Worm (Caenorhabditis elegans) whole organism, L4 larva: ENCODE results near the gene fbxb-42.

Experiments
- F10B5.3 ChIP-seq: sonication (generic microtip); optimal IDR thresholded peaks from 2 replicates; lab custom pipeline; 2016; ENCODE audit warnings: mild to moderate bottlenecking, missing genetic modification characterization, missing compliant biosample characterization
- F26F4.8 ChIP-seq: fragments of 200-800 bp; sonication (Bioruptor generic); conservative IDR thresholded peaks from 2 replicates; pipeline ENCODE4 v1.3.6; 2022; ENCODE audit warnings: missing genetic modification characterization, missing compliant biosample characterization
- Y105C5A.15 ChIP-seq: fragments of 200-800 bp; sonication (Bioruptor generic); IDR thresholded peaks from 2 replicates; pipeline ENCODE4 v1.3.6; 2022; ENCODE audit warnings: missing genetic modification characterization, missing compliant biosample characterization
- Y75B8A.6 ChIP-seq: fragments of 200-800 bp; sonication (Bioruptor generic); IDR thresholded peaks from 2 replicates; pipeline ENCODE4 v1.3.6; 2022; ENCODE audit warnings: missing genetic modification reagents, missing genetic modification characterization, missing compliant biosample characterization
- ZK337.2 ChIP-seq: fragments of 200-800 bp; sonication (Bioruptor generic); IDR thresholded peaks from 2 replicates; pipeline ENCODE4 v1.3.6; 2022; ENCODE audit warnings: missing genetic modification reagents, missing genetic modification characterization, missing compliant biosample characterization
- ZK546.5 ChIP-seq, 2 experiments: sonication (generic microtip); optimal IDR thresholded peaks; 2 replicates each; lab custom pipeline; 2017; ENCODE audit warnings: missing biosample characterization in 2 of 2, missing genetic modification characterization in 2 of 2
- aly-2 ChIP-seq: sonication (generic microtip); optimal IDR thresholded peaks from 2 replicates; lab custom pipeline; 2018; ENCODE audit warnings: missing biosample characterization, missing genetic modification characterization
- attf-4 ChIP-seq: sonication (generic microtip); optimal IDR thresholded peaks from 3 replicates; lab custom pipeline; 2017; ENCODE audit warnings: missing biosample characterization, missing genetic modification characterization
- ceh-20 ChIP-seq: fragments of 200-800 bp; sonication (Bioruptor generic); IDR thresholded peaks from 2 replicates; pipeline ENCODE4 v1.3.6; 2022; ENCODE audit warnings: missing genetic modification reagents, missing genetic modification characterization, missing compliant biosample characterization
- ceh-32 ChIP-seq: sonication (generic microtip); optimal IDR thresholded peaks from 2 replicates; lab custom pipeline; 2016; ENCODE audit warnings: mild to moderate bottlenecking, missing genetic modification characterization, missing compliant biosample characterization; ENCODE audit not compliant: poor library complexity
- ces-1 ChIP-seq: fragments of 150-350 bp; sonication (generic microtip); optimal IDR thresholded peaks from 4 replicates; lab custom pipeline; 2014; ENCODE audit warnings: missing biosample characterization, missing genetic modification reagents, missing genetic modification characterization
- daf-16 ChIP-seq, 3 experiments: sonication (generic microtip); optimal IDR thresholded peaks; 2 replicates each; lab custom pipeline; 2016 to 2017; ENCODE audit warnings: missing genetic modification characterization in 3 of 3, missing genetic modification reagents in 3 of 3, mild to moderate bottlenecking in 2 of 3, missing compliant biosample characterization in 2 of 3, missing biosample characterization in 1 of 3, moderate library complexity in 1 of 3
- daf-19 ChIP-seq: fragments of 200-800 bp; sonication (Bioruptor generic); conservative IDR thresholded peaks from 2 replicates; pipeline ENCODE4 v1.3.6; 2022; ENCODE audit warnings: missing genetic modification characterization, missing compliant biosample characterization
- dmd-6 ChIP-seq: fragments of 200-800 bp; sonication (Bioruptor generic); IDR thresholded peaks from 2 replicates; pipeline ENCODE4 v1.3.6; 2022; ENCODE audit warnings: missing genetic modification reagents, missing genetic modification characterization, missing compliant biosample characterization
- duxl-1 ChIP-seq: sonication (generic microtip); optimal IDR thresholded peaks from 2 replicates; lab custom pipeline; 2016; ENCODE audit warnings: mild to moderate bottlenecking, missing genetic modification characterization, moderate library complexity, missing compliant biosample characterization; ENCODE audit not compliant: poor library complexity
- egl-27 ChIP-seq: sonication (generic microtip); optimal IDR thresholded peaks from 3 replicates; lab custom pipeline; 2017; ENCODE audit warnings: missing biosample characterization, missing genetic modification reagents, missing genetic modification characterization
- fkh-10 ChIP-seq: fragments of 150-350 bp; optimal IDR thresholded peaks from 2 replicates; lab custom pipeline; 2014; ENCODE audit warnings: missing biosample characterization, missing genetic modification reagents, missing genetic modification characterization
- fos-1 ChIP-seq: fragments of 150-350 bp; optimal IDR thresholded peaks from 2 replicates; lab custom pipeline; 2014; ENCODE audit warnings: missing biosample characterization, missing genetic modification characterization
- gei-8 ChIP-seq: fragments of 200-800 bp; sonication (Bioruptor generic); optimal IDR thresholded peaks from 2 replicates; lab custom pipeline; 2018; ENCODE audit warnings: mild to moderate bottlenecking, missing genetic modification characterization, missing compliant biosample characterization
- hif-1 ChIP-seq, 2 experiments: sonication (generic microtip); optimal IDR thresholded peaks; 2 replicates each; lab custom pipeline; 2016 to 2017; ENCODE audit warnings: missing compliant biosample characterization in 2 of 2, missing genetic modification characterization in 2 of 2, missing genetic modification reagents in 2 of 2, missing genotype in 2 of 2, mild to moderate bottlenecking in 1 of 2
- hlh-11 ChIP-seq: fragments of 200-800 bp; sonication (Bioruptor generic); optimal IDR thresholded peaks from 2 replicates; lab custom pipeline; 2018; ENCODE audit warnings: mild to moderate bottlenecking, missing genetic modification characterization, missing compliant biosample characterization
- hlh-30 ChIP-seq: sonication (generic microtip); optimal IDR thresholded peaks from 2 replicates; lab custom pipeline; 2017; ENCODE audit warnings: antibody characterized with exemption, mild to moderate bottlenecking, missing genetic modification characterization, missing compliant biosample characterization; ENCODE audit not compliant: insufficient read depth
- hmg-1.1 ChIP-seq: fragments of 200-800 bp; sonication (Bioruptor generic); IDR thresholded peaks from 2 replicates; pipeline ENCODE4 v1.3.6; 2022; ENCODE audit warnings: missing genetic modification reagents, missing genetic modification characterization, missing compliant biosample characterization
- lin-1 ChIP-seq: fragments of 200-800 bp; sonication (Bioruptor generic); IDR thresholded peaks from 2 replicates; pipeline ENCODE4 v1.3.6; 2022; ENCODE audit warnings: missing genetic modification reagents, missing genetic modification characterization, missing compliant biosample characterization
- lin-13 ChIP-seq: fragments of 150-350 bp; optimal IDR thresholded peaks from 2 replicates; lab custom pipeline; 2014; ENCODE audit warnings: missing biosample characterization, missing genetic modification reagents, missing genetic modification characterization
- lir-3 ChIP-seq: sonication (generic microtip); optimal IDR thresholded peaks from 2 replicates; lab custom pipeline; 2016; ENCODE audit warnings: mild to moderate bottlenecking, missing genetic modification characterization, missing compliant biosample characterization
- madf-9 ChIP-seq: fragments of 200-800 bp; sonication (Bioruptor generic); conservative IDR thresholded peaks from 2 replicates; pipeline ENCODE4 v1.3.6; 2022; ENCODE audit warnings: missing genetic modification reagents, missing genetic modification characterization, missing compliant biosample characterization
- mdl-1 ChIP-seq, 2 experiments: fragments of 150-350 bp in 1 of 2; sonication (generic microtip) in 1 of 2; optimal IDR thresholded peaks; 2 replicates each; lab custom pipeline; 2014 to 2017; ENCODE audit warnings: missing biosample characterization in 2 of 2, missing genetic modification characterization in 2 of 2
- mdt-29 ChIP-seq: fragments of 200-800 bp; sonication (Bioruptor generic); IDR thresholded peaks from 2 replicates; pipeline ENCODE4 v1.3.6; 2022; ENCODE audit warnings: missing genetic modification reagents, missing genetic modification characterization, missing compliant biosample characterization
- mep-1 ChIP-seq: fragments of 150-350 bp; sonication (generic microtip); optimal IDR thresholded peaks from 3 replicates; lab custom pipeline; 2014; ENCODE audit warnings: missing biosample characterization, missing genetic modification characterization
- mes-2 ChIP-seq: sonication (generic microtip); optimal IDR thresholded peaks from 2 replicates; lab custom pipeline; 2016; ENCODE audit warnings: missing genotype, mild to moderate bottlenecking, missing genetic modification characterization, missing compliant biosample characterization; ENCODE audit not compliant: poor library complexity, severe bottlenecking
- mxl-3 ChIP-seq: fragments of 200-800 bp; sonication (Bioruptor generic); optimal IDR thresholded peaks from 2 replicates; lab custom pipeline; 2018; ENCODE audit warnings: mild to moderate bottlenecking, missing genetic modification characterization, missing compliant biosample characterization
- nhr-11 ChIP-seq: fragments of 150-350 bp; optimal IDR thresholded peaks from 2 replicates; lab custom pipeline; 2014; ENCODE audit warnings: missing biosample characterization, missing genetic modification characterization
- nhr-41 ChIP-seq: fragments of 200-800 bp; sonication (Bioruptor generic); IDR thresholded peaks from 2 replicates; pipeline ENCODE4 v1.3.6; 2022; ENCODE audit warnings: missing genetic modification reagents, missing genetic modification characterization, missing compliant biosample characterization
- nhr-6 ChIP-seq: fragments of 150-350 bp; optimal IDR thresholded peaks from 2 replicates; lab custom pipeline; 2014; ENCODE audit warnings: missing biosample characterization, missing genetic modification characterization
- pha-4 ChIP-seq, 2 experiments: fragments of 150-350 bp in 1 of 2; fragments of 200-800 bp in 1 of 2; sonication (Bioruptor generic) in 1 of 2; IDR thresholded peaks in 1 of 2; optimal IDR thresholded peaks in 1 of 2; 2 replicates each; pipeline versions ENCODE4 v1.3.6 to Lab custom; 2014 to 2022; ENCODE audit warnings: missing genetic modification characterization in 2 of 2, missing genetic modification reagents in 2 of 2, missing biosample characterization in 1 of 2, missing compliant biosample characterization in 1 of 2
- rbr-2 ChIP-seq: sonication (generic microtip); optimal IDR thresholded peaks from 2 replicates; lab custom pipeline; 2016; ENCODE audit warnings: missing genotype, missing genetic modification characterization, missing compliant biosample characterization
- saeg-2 ChIP-seq: fragments of 200-800 bp; sonication (Bioruptor generic); IDR thresholded peaks from 2 replicates; pipeline ENCODE4 v1.3.6; 2022; ENCODE audit warnings: missing genetic modification reagents, missing genetic modification characterization, missing compliant biosample characterization
- sdz-12 ChIP-seq: fragments of 200-800 bp; sonication (Bioruptor generic); optimal IDR thresholded peaks from 2 replicates; lab custom pipeline; 2018; ENCODE audit warnings: mild to moderate bottlenecking, missing genetic modification characterization, missing compliant biosample characterization
- set-16 ChIP-seq: fragments of 200-800 bp; sonication (Bioruptor generic); IDR thresholded peaks from 2 replicates; pipeline ENCODE4 v1.3.6; 2022; ENCODE audit warnings: missing genetic modification reagents, missing genetic modification characterization, missing compliant biosample characterization
- skn-1 ChIP-seq: fragments of 150-350 bp; optimal IDR thresholded peaks from 2 replicates; lab custom pipeline; 2014; ENCODE audit warnings: missing biosample characterization, missing genetic modification characterization
- snpc-1.2 ChIP-seq: fragments of 200-800 bp; sonication (Bioruptor generic); IDR thresholded peaks from 2 replicates; pipeline ENCODE4 v1.3.6; 2022; ENCODE audit warnings: missing genetic modification reagents, missing genetic modification characterization, missing compliant biosample characterization
- spr-3 ChIP-seq: fragments of 200-800 bp; sonication (Bioruptor generic); optimal IDR thresholded peaks from 2 replicates; lab custom pipeline; 2018; ENCODE audit warnings: mild to moderate bottlenecking, missing genetic modification characterization, missing compliant biosample characterization
- tra-1 ChIP-seq: fragments of 200-800 bp; sonication (Bioruptor generic); IDR thresholded peaks from 2 replicates; pipeline ENCODE4 v1.3.6; 2022; ENCODE audit warnings: missing genetic modification reagents, missing genetic modification characterization, missing compliant biosample characterization
- unc-62 ChIP-seq, 3 experiments: fragments of 150-350 bp in 1 of 3; sonication (generic microtip); optimal IDR thresholded peaks in 2 of 3; peaks in 1 of 3; 1 replicate in 1 of 3; 2 replicates in 2 of 3; lab custom pipeline; 2014 to 2017; ENCODE audit warnings: missing biosample characterization in 3 of 3, missing genetic modification characterization in 3 of 3, missing genetic modification reagents in 3 of 3, missing genotype in 1 of 3
- zfp-3 ChIP-seq: fragments of 200-800 bp; sonication (Bioruptor generic); conservative IDR thresholded peaks from 2 replicates; pipeline ENCODE4 v1.3.6; 2022; ENCODE audit warnings: missing genetic modification reagents, missing genetic modification characterization, missing compliant biosample characterization

fbxb-42 gene

ce11 chrII:1501614-1502355, 35.6 kb upstream of the fbxb-42 start (continued):
- TF ChIP-seq lir-3 (no peak), F10B5.3 (tag; lab: Kevin White, UChicago) (no peak), nhr-41 (GFP tag; lab: Robert Waterston, UW) (0 out of 2 replicates have a peak, but pooled peaks have one; percentile 47), ceh-20 (GFP tag; lab: Robert Waterston, UW) (peak; percentile 57; the same call in 1 of the 2 replicates), mdt-29 (GFP tag; lab: Robert Waterston, UW) (no peak), ZK337.2 (GFP tag; lab: Robert Waterston, UW) (no peak), spr-3 (GFP tag; lab: Kevin White, UChicago) (no peak), pha-4 (GFP tag; IDR thresholded peaks at IDR 0.05; lab: Robert Waterston, UW) (no peak), pha-4 (tag; optimal IDR thresholded peaks at IDR 0.05; lab: Kevin White, UChicago) (no peak), ceh-32 (no peak), gei-8 (no peak), nhr-11 (tag; lab: Kevin White, UChicago) (peak; percentile 36), saeg-2 (no peak), ZK546.5 (tag; optimal IDR thresholded peaks at IDR 0.05; lab: Kevin White, UChicago) (no peak), snpc-1.2 (GFP tag; lab: Robert Waterston, UW) (no peak), fos-1 (tag; lab: Kevin White, UChicago) (no peak), nhr-6 (tag; lab: Kevin White, UChicago) (no peak), Y105C5A.15 (GFP tag; lab: Robert Waterston, UW) (no peak), unc-62 (GFP tag; optimal IDR thresholded peaks at IDR 0.05 in 1 of 2; lab: Kevin White, UChicago) (no peak), unc-62 (tag; optimal IDR thresholded peaks at IDR 0.05; lab: Kevin White, UChicago) (no peak), mdl-1 (tag; optimal IDR thresholded peaks at IDR 0.05; lab: Kevin White, UChicago) (peak; percentile 55 to 82), dmd-6 (peak; percentile 33; the same call in 1 of the 2 replicates), fkh-10 (GFP tag; lab: Kevin White, UChicago) (no peak), attf-4 (tag; lab: Kevin White, UChicago) (no peak), duxl-1 (no peak), mxl-3 (peak; percentile 65), lin-1 (GFP tag; lab: Robert Waterston, UW) (no peak), daf-19 (GFP tag; lab: Robert Waterston, UW) (no peak), Y75B8A.6 (GFP tag; lab: Robert Waterston, UW) (no peak), aly-2 (tag; lab: Kevin White, UChicago) (no peak), hlh-11 (peak; percentile 63), skn-1 (tag; lab: Kevin White, UChicago) (no peak), lin-13 (GFP tag; lab: Kevin White, UChicago) (peak; percentile 2), sdz-12 (GFP tag; lab: Kevin White, UChicago) (no peak), tra-1 (GFP tag; lab: Robert Waterston, UW) (no peak), egl-27 (no peak), madf-9 (GFP tag; lab: Robert Waterston, UW) (no peak), mep-1 (peak; percentile 40), hif-1 (tag; optimal IDR thresholded peaks at IDR 0.05; lab: Kevin White, UChicago) (peak in 1 of 2 experiments; percentile 75), hmg-1.1 (peak; percentile 72), mes-2 (no peak), ces-1 (GFP tag; lab: Kevin White, UChicago) (no peak), F26F4.8 (no peak), zfp-3 (GFP tag; lab: Robert Waterston, UW) (no peak), rbr-2 (tag; lab: Kevin White, UChicago) (peak; percentile 33), hlh-30 (tag; lab: Kevin White, UChicago) (peak; percentile 74), daf-16 (GFP tag; optimal IDR thresholded peaks at IDR 0.05; lab: Kevin White, UChicago) (peak in 1 of 2 experiments; percentile 36), daf-16 (tag; optimal IDR thresholded peaks at IDR 0.05; lab: Kevin White, UChicago) (no peak), set-16 (GFP tag; lab: Robert Waterston, UW) (peak; percentile 78)
